Worm (Caenorhabditis elegans) whole organism, young adult: ENCODE data around the gene sre-53.

ENCODE experiments used
- F49E8.2 ChIP-seq: sonication (generic microtip); optimal IDR thresholded peaks from 3 replicates; lab custom pipeline; 2017; ENCODE audit warnings: missing genetic modification characterization, mild to moderate bottlenecking, missing compliant biosample characterization, antibody characterized with exemption, moderate library complexity; ENCODE audit not compliant: insufficient read depth
- ccch-3 ChIP-seq: fragments of 200-800 bp; sonication (Bioruptor generic); optimal IDR thresholded peaks from 2 replicates; lab custom pipeline; 2018; ENCODE audit warnings: mild to moderate bottlenecking, missing genetic modification characterization, missing compliant biosample characterization
- lag-1 ChIP-seq: fragments of 200-800 bp; sonication (Bioruptor generic); IDR thresholded peaks from 2 replicates; pipeline ENCODE4 v1.3.6; 2022; ENCODE audit warnings: missing genetic modification reagents, missing genetic modification characterization, missing compliant biosample characterization
- mcd-1 ChIP-seq: fragments of 200-800 bp; sonication (Bioruptor generic); IDR thresholded peaks from 2 replicates; pipeline ENCODE4 v1.3.6; 2022; ENCODE audit warnings: missing genetic modification reagents, missing genetic modification characterization, missing compliant biosample characterization

ce11 chrII:12342928-12343327 is 19.7 kb upstream of the sre-53 start:
- TF ChIP-seq mcd-1 (GFP tag; lab: Robert Waterston, UW), result no peak
- TF ChIP-seq F49E8.2 (tag; lab: Kevin White, UChicago), result no peak
- TF ChIP-seq ccch-3 (GFP tag; lab: Kevin White, UChicago), result no peak
- TF ChIP-seq lag-1 (GFP tag; lab: Robert Waterston, UW), result no peak
